Worm (Caenorhabditis elegans): ENCODE measurements around the gene Y37E11B.5.

DNA sequence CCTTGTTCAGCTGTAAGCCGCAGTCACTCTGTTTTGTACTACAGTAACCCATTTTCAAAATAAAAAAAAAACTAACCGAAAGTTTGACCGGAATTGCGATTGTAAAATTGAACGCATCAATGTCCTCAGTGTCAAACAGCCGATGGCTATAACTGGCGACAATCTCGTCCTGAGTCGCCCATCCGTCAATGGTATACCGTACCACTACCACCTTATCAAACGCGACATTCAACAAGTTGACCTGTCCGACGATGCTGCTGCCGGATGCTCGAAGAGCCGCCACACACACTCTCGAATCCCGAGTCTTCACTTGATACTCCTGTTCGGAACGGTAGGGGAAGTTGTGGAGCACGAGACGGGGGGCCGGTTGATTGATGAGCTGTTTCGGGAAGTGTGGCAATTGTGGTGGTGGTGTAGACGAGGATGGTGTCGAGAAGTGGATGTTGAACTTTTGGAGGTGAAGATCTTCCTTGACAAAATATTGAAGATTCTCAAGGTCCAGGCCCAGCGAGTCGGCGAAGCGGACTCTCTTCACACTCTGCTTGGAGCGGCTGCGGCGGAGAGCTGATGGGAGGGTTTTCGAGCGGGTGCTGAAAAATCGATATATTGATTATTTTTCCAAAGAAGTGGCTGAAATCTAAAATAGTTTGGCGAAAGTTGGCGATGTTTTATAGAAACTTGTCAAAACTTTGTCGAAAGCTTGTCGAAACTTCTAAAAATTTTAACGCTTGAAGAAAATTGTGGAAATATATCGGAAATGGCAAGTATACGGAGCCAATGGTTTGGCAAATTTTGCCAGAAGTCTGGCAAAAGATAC, 48.2 kb upstream of the Y37E11B.5 start:
- 0 out of 2 replicates have a peak, but pooled peaks have one; percentile 11 for TF ChIP-seq T22C8.4 (GFP tag; IDR thresholded peaks at IDR 0.05)
- TF ChIP-seq flt-1 (GFP tag; IDR thresholded peaks at IDR 0.05) = no peak
